Fruit fly (Drosophila melanogaster): Measurements from ENCODE around the gene BBS5.

Gene BBS5

DNA sequence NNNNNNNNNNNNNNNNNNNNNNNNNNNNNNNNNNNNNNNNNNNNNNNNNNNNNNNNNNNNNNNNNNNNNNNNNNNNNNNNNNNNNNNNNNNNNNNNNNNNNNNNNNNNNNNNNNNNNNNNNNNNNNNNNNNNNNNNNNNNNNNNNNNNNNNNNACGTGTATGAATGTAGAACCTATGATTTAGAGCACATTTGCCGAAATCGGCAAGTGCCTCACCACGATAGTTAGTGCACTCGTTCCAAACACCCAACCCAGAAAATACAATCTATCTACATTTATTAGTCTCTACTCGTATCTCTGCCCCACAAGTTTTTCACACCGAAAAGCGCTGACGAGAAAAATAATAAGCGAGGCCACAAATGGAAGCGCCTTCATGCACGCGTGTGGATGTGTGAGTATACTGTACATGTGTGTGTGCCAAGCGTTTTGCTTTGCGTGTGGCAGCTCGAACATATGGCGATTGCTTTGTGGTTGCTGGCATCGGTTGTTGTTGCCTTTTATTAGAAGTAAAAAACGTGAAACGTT, 11.9 kb upstream of the BBS5 start (continued):
- TF ChIP-seq psq (GFP tag; optimal IDR thresholded peaks at IDR 0.05) (no peak), kay (GFP tag; optimal IDR thresholded peaks at IDR 0.05) (no peak), CG11456 (GFP tag; IDR thresholded peaks at IDR 0.05) (no peak), nau (GFP tag; optimal IDR thresholded peaks at IDR 0.05) (no peak), gfzf (GFP tag; optimal IDR thresholded peaks at IDR 0.05) (no peak), CG12219 (GFP tag; optimal IDR thresholded peaks at IDR 0.05) (peak; percentile 28), abd-A (tag; optimal IDR thresholded peaks at IDR 0.05) (peak; percentile 8), Dfd (GFP tag; optimal IDR thresholded peaks at IDR 0.05) (no peak), CG10979 (tag; optimal IDR thresholded peaks at IDR 0.05) (no peak), Scr (GFP tag; IDR thresholded peaks at IDR 0.05; ENCODE audit: partially characterized antibody) (peak; percentile 53), kni (GFP tag; optimal IDR thresholded peaks at IDR 0.05) (no peak), CG33213 (GFP tag; optimal IDR thresholded peaks at IDR 0.05) (no peak), Atf-2 (GFP tag; optimal IDR thresholded peaks at IDR 0.05) (no peak), Ets65A (GFP tag) (peak; percentile 19), CG14667 (GFP tag; IDR thresholded peaks at IDR 0.05) (no peak), CG10147 (GFP tag; optimal IDR thresholded peaks at IDR 0.05) (peak; percentile 30), HmgD (GFP tag; optimal IDR thresholded peaks at IDR 0.05) (no peak), CG8281 (tag; optimal IDR thresholded peaks at IDR 0.05) (peak; percentile 1), dysf (GFP tag; IDR thresholded peaks at IDR 0.05) (peak; percentile 24; the same call in 1 of the 3 replicates), gcm (GFP tag; optimal IDR thresholded peaks at IDR 0.05) (no peak), CG3847 (GFP tag; IDR thresholded peaks at IDR 0.05) (no peak), nerfin-2 (GFP tag; IDR thresholded peaks at IDR 0.05; ENCODE audit: partially characterized antibody) (peak; percentile 38; the same call in 1 of the 2 replicates), CG6272 (GFP tag; IDR thresholded peaks at IDR 0.05) (no peak), CG6175 (GFP tag; IDR thresholded peaks at IDR 0.05) (peak; percentile 91), Hr51 (GFP tag; optimal IDR thresholded peaks at IDR 0.05) (peak in 1 of 2 experiments; percentile 39), Vsx1 (GFP tag; optimal IDR thresholded peaks at IDR 0.05) (peak; percentile 60), stc (GFP tag; IDR thresholded peaks at IDR 0.05) (peak; percentile 5; the same call in 1 of the 2 replicates), CG8290 (GFP tag; optimal IDR thresholded peaks at IDR 0.05) (no peak), CG8290 (tag; optimal IDR thresholded peaks at IDR 0.05) (peak in 1 of 2 experiments; percentile 50), Hr78 (GFP tag; optimal IDR thresholded peaks at IDR 0.05) (no peak), zen (tag; optimal IDR thresholded peaks at IDR 0.05) (no peak), CG13624 (GFP tag; optimal IDR thresholded peaks at IDR 0.05) (no peak), CkIIα-i1 (GFP tag; IDR thresholded peaks at IDR 0.05) (no peak), B-H2 (GFP tag; optimal IDR thresholded peaks at IDR 0.05) (peak; percentile 25), CG9727 (GFP tag; optimal IDR thresholded peaks at IDR 0.05) (peak; percentile 8), cas (GFP tag; IDR thresholded peaks at IDR 0.05) (no peak), vnd (GFP tag; IDR thresholded peaks at IDR 0.05; ENCODE audit: partially characterized antibody) (0 out of 3 replicates have a peak, but pooled peaks have one; percentile 8), Oaz (GFP tag; IDR thresholded peaks at IDR 0.05) (no peak), tgo (GFP tag; IDR thresholded peaks at IDR 0.05) (no peak; the same call in 2 of the 3 replicates), tx (GFP tag; optimal IDR thresholded peaks at IDR 0.05) (no peak), Dll (GFP tag; IDR thresholded peaks at IDR 0.05; ENCODE audit: partially characterized antibody) (peak; percentile 57; the same call in 2 of the 4 replicates), CG1233 (GFP tag; optimal IDR thresholded peaks at IDR 0.05) (peak; percentile 16), E2f1 (GFP tag; IDR thresholded peaks at IDR 0.05) (peak; percentile 23; the same call in 1 of the 2 replicates), Dref (GFP tag; IDR thresholded peaks at IDR 0.05) (no peak), trh (GFP tag; optimal IDR thresholded peaks at IDR 0.05) (no peak), CG2120 (GFP tag; optimal IDR thresholded peaks at IDR 0.05) (peak; percentile 34), CrebB (tag; optimal IDR thresholded peaks at IDR 0.05) (no peak), Ssrp (tag; optimal IDR thresholded peaks at IDR 0.05) (peak; percentile 9), exex (tag; optimal IDR thresholded peaks at IDR 0.05) (no peak), CG13287 (GFP tag; IDR thresholded peaks at IDR 0.05; ENCODE audit: partially characterized antibody) (peak; percentile 66; the same call in 1 of the 2 replicates)
